Fruit fly (Drosophila melanogaster) Kc167 (cell line): ENCODE data around the gene mRpL14.

ENCODE experiments used
- h ChIP-seq: fragments of >200 bp; optimal IDR thresholded peaks from 3 replicates; lab custom pipeline; 2018; ENCODE audit warnings: missing external identifiers
- psq ChIP-seq: fragments of >200 bp; optimal IDR thresholded peaks from 2 replicates; lab custom pipeline; 2017; ENCODE audit warnings: missing external identifiers
- ttk ChIP-seq: sonication (Bioruptor generic); optimal IDR thresholded peaks from 2 replicates; lab custom pipeline; 2017; ENCODE audit warnings: missing external identifiers

- TF ChIP-seq ttk (lab: Kevin White, UChicago): no peak
- TF ChIP-seq h (lab: Kevin White, UChicago): no peak
- TF ChIP-seq psq (lab: Kevin White, UChicago): no peak
These were observed 11.7 kb downstream of the mRpL14 start for dm6 chrX:2332784-2333183.
